Worm (Caenorhabditis elegans) whole organism, midembryonic: ENCODE results near the gene F01D5.1.

Experiments
- cog-1 ChIP-seq: sonication (generic microtip); optimal IDR thresholded peaks from 2 replicates; lab custom pipeline; 2016; ENCODE audit warnings: missing genetic modification characterization, missing compliant biosample characterization
- klf-2 ChIP-seq: fragments of 200-800 bp; sonication (Bioruptor generic); conservative IDR thresholded peaks from 2 replicates; pipeline ENCODE4 v1.3.6; 2022; ENCODE audit warnings: missing genetic modification reagents, missing genetic modification characterization, missing compliant biosample characterization

DNA sequence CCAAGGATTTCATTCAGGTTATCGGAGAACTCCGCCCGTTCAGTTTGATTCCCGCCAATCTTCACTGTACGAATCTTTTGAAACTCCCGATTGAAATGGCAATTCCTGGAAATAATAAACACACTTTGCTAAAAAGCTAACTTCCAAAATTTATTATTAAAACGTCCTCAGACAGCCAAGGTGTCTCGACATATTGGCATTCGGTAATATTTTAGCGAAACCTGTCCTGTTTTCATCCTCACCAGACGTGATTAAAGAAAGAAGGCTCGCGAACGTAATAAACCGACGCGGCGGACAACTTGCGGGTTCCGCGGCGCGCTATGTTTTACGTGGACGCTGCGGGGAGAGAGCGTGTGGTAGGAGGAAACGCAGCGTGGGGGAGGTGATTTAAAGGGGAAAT is 20.8 kb upstream of the F01D5.1 start:
- no peak for TF ChIP-seq klf-2 (GFP tag; lab: Robert Waterston, UW)
- TF ChIP-seq cog-1, result no peak
